Worm (Caenorhabditis elegans): Measurements from ENCODE around the gene C13A2.6.
A peak's percentile ranks its signal among the peaks of the same experiment; 100 is the strongest.

C13A2.6 gene

ce11 chrV:7231524-7231923 is 38.0 kb upstream of the C13A2.6 start:
- no peak for TF ChIP-seq ztf-18 (tag; optimal IDR thresholded peaks at IDR 0.05)
- TF ChIP-seq rcor-1 (GFP tag; IDR thresholded peaks at IDR 0.05): no peak
- no peak for TF ChIP-seq sea-2 (GFP tag; IDR thresholded peaks at IDR 0.05)
- TF ChIP-seq ZK185.1 (tag; optimal IDR thresholded peaks at IDR 0.05; ENCODE audit: poor library complexity, severe bottlenecking): no peak
- TF ChIP-seq attf-5 (GFP tag; optimal IDR thresholded peaks at IDR 0.05): no peak
- no peak for TF ChIP-seq lin-26 (GFP tag; IDR thresholded peaks at IDR 0.05)
- TF ChIP-seq Y53F4B.3 (GFP tag; IDR thresholded peaks at IDR 0.05): no peak

- no peak for TF ChIP-seq rcor-1 (GFP tag; IDR thresholded peaks at IDR 0.05)
- TF ChIP-seq hmg-20 (GFP tag; IDR thresholded peaks at IDR 0.05): no peak
- no peak for TF ChIP-seq lir-1 (GFP tag; conservative IDR thresholded peaks at IDR 0.05)
- no peak for TF ChIP-seq ceh-27 (GFP tag; optimal IDR thresholded peaks at IDR 0.05)
- no peak for TF ChIP-seq snpc-1.1 (tag; optimal IDR thresholded peaks at IDR 0.05; ENCODE audit: insufficient read depth)
- TF ChIP-seq B0035.1 (tag; optimal IDR thresholded peaks at IDR 0.05): no peak
- no peak for TF ChIP-seq cebp-2 (GFP tag; IDR thresholded peaks at IDR 0.05)
- TF ChIP-seq sdz-38 (tag; optimal IDR thresholded peaks at IDR 0.05): no peak
Measured at ce11 chrV:7234726-7235125, 34.8 kb upstream of the C13A2.6 start, which contains the start of gene C05C8.5. C05C8.5 (minus strand) TSS chrV:7234826.

ce11 chrV:7236694-7237093 is 32.8 kb upstream of the C13A2.6 start:
- TF ChIP-seq xnd-1 (tag; optimal IDR thresholded peaks at IDR 0.05) (no peak), snpc-4 (GFP tag; optimal IDR thresholded peaks at IDR 0.05) (no peak), snpc-4 (tag; optimal IDR thresholded peaks at IDR 0.05) (no peak), ets-4 (GFP tag; optimal IDR thresholded peaks at IDR 0.05) (no peak), lin-54 (GFP tag; optimal IDR thresholded peaks at IDR 0.05) (no peak), snpc-3.4 (tag; optimal IDR thresholded peaks at IDR 0.05) (no peak), F33H1.4 (GFP tag; IDR thresholded peaks at IDR 0.05) (no peak), F57A8.1 (GFP tag; optimal IDR thresholded peaks at IDR 0.05) (no peak), athp-1 (tag; optimal IDR thresholded peaks at IDR 0.05) (no peak), Y53F4B.3 (GFP tag; IDR thresholded peaks at IDR 0.05) (no peak), pha-4 (tag; optimal IDR thresholded peaks at IDR 0.05) (no peak), B0019.2 (GFP tag; conservative IDR thresholded peaks at IDR 0.05) (no peak)

- TF ChIP-seq egl-44 (GFP tag; IDR thresholded peaks at IDR 0.05) (no peak), K12H6.12 (tag; optimal IDR thresholded peaks at IDR 0.05) (no peak), repo-1 (tag; optimal IDR thresholded peaks at IDR 0.05) (no peak), Y95B8A.8 (GFP tag; IDR thresholded peaks at IDR 0.05) (no peak), T26A5.8 (tag; optimal IDR thresholded peaks at IDR 0.05) (no peak), snpc-1.3 (tag; optimal IDR thresholded peaks at IDR 0.05; ENCODE audit: insufficient read depth) (no peak)
Measured at ce11 chrV:7237094-7237132, 32.6 kb upstream of the C13A2.6 start, which contains the start of gene hpo-9. hpo-9 (minus strand) TSS chrV:7237130.

- TF ChIP-seq ztf-18 (tag; optimal IDR thresholded peaks at IDR 0.05) (peak; percentile 53), ztf-28 (GFP tag; IDR thresholded peaks at IDR 0.05) (no peak), bed-1 (GFP tag; IDR thresholded peaks at IDR 0.05) (no peak), attf-6 (GFP tag; IDR thresholded peaks at IDR 0.05) (0 out of 2 replicates have a peak, but pooled peaks have one; percentile 20), mcd-1 (GFP tag; IDR thresholded peaks at IDR 0.05) (peak; percentile 97), mxl-1 (tag; optimal IDR thresholded peaks at IDR 0.05) (no peak), nhr-27 (tag; optimal IDR thresholded peaks at IDR 0.05) (no peak), lsy-27 (tag; optimal IDR thresholded peaks at IDR 0.05; ENCODE audit: borderline replicate concordance, insufficient read depth) (peak; percentile 7), hrde-1 (tag; optimal IDR thresholded peaks at IDR 0.05; ENCODE audit: borderline replicate concordance) (no peak), nhr-120 (GFP tag; IDR thresholded peaks at IDR 0.05) (no peak), ceh-91 (GFP tag; IDR thresholded peaks at IDR 0.05) (peak; percentile 77), efl-1 (GFP tag; optimal IDR thresholded peaks at IDR 0.05) (peak; percentile 93), C06A6.2 (GFP tag; conservative IDR thresholded peaks at IDR 0.05) (peak; percentile 81), madf-8 (GFP tag; conservative IDR thresholded peaks at IDR 0.05) (peak; percentile 64)
Measured at ce11 chrV:7237133-7237532, 32.4 kb upstream of the C13A2.6 start, which contains the start of gene hyls-1. hyls-1 (plus strand) TSS chrV:7237381.
